Worm (Caenorhabditis elegans): Measurements from ENCODE around the gene unc-76.

Gene unc-76

ce11 chrV:15083659-15084058 lies 12.1 kb downstream of the unc-76 start:
- TF ChIP-seq ama-1 (optimal IDR thresholded peaks at IDR 0.05) (peak; percentile 79), lsy-2 (tag; optimal IDR thresholded peaks at IDR 0.05) (no peak), crh-2 (tag; optimal IDR thresholded peaks at IDR 0.05) (peak; percentile 3)

- TF ChIP-seq mbf-1 (tag; optimal IDR thresholded peaks at IDR 0.05) (no peak), mdl-1 (tag; optimal IDR thresholded peaks at IDR 0.05) (peak in 1 of 2 experiments; percentile 6), nhr-129 (tag; optimal IDR thresholded peaks at IDR 0.05) (peak; percentile 78), nhr-6 (tag; optimal IDR thresholded peaks at IDR 0.05) (no peak), F13H6.1 (tag; optimal IDR thresholded peaks at IDR 0.05) (peak; percentile 86), ztf-1 (GFP tag; conservative IDR thresholded peaks at IDR 0.05) (no peak), unc-55 (GFP tag; optimal IDR thresholded peaks at IDR 0.05) (peak; percentile 98), R02D3.7 (tag; optimal IDR thresholded peaks at IDR 0.05) (peak; percentile 88), nhr-12 (tag; optimal IDR thresholded peaks at IDR 0.05) (no peak), ztf-4 (tag; optimal IDR thresholded peaks at IDR 0.05) (peak; percentile 79), sem-4 (tag; optimal IDR thresholded peaks at IDR 0.05) (peak; percentile 76), lin-13 (GFP tag; optimal IDR thresholded peaks at IDR 0.05) (peak; percentile 86), ceh-16 (tag; optimal IDR thresholded peaks at IDR 0.05) (peak; percentile 36), ZK546.5 (tag; optimal IDR thresholded peaks at IDR 0.05) (peak; percentile 42), aly-2 (tag; optimal IDR thresholded peaks at IDR 0.05) (no peak), nhr-23 (tag; optimal IDR thresholded peaks at IDR 0.05) (no peak), elt-1 (tag; optimal IDR thresholded peaks at IDR 0.05) (no peak), unc-62 (GFP tag; optimal IDR thresholded peaks at IDR 0.05) (no peak), nhr-25 (tag; optimal IDR thresholded peaks at IDR 0.05) (no peak), nhr-11 (tag; optimal IDR thresholded peaks at IDR 0.05) (no peak), mab-5 (tag; optimal IDR thresholded peaks at IDR 0.05) (peak; percentile 80), unc-39 (tag; optimal IDR thresholded peaks at IDR 0.05) (no peak), fos-1 (tag; optimal IDR thresholded peaks at IDR 0.05) (peak; percentile 80), snpc-4 (tag; optimal IDR thresholded peaks at IDR 0.05) (peak; percentile 81), nhr-77 (tag; optimal IDR thresholded peaks at IDR 0.05) (peak; percentile 78), nhr-21 (tag; optimal IDR thresholded peaks at IDR 0.05) (no peak), elt-3 (tag; optimal IDR thresholded peaks at IDR 0.05) (no peak), Y55F3AM.14 (GFP tag; optimal IDR thresholded peaks at IDR 0.05) (no peak), lsy-2 (tag; optimal IDR thresholded peaks at IDR 0.05) (peak; percentile 76 to 93), lin-39 (tag; optimal IDR thresholded peaks at IDR 0.05) (no peak), ama-1 (optimal IDR thresholded peaks at IDR 0.05) (no peak), ztf-11 (tag; optimal IDR thresholded peaks at IDR 0.05) (no peak), gmeb-1 (tag; optimal IDR thresholded peaks at IDR 0.05) (peak; percentile 81), alr-1 (tag; optimal IDR thresholded peaks at IDR 0.05) (no peak), nhr-237 (tag; optimal IDR thresholded peaks at IDR 0.05) (peak; percentile 23), lin-11 (tag; optimal IDR thresholded peaks at IDR 0.05) (peak; percentile 47), sma-9 (GFP tag; optimal IDR thresholded peaks at IDR 0.05) (peak; percentile 88), sma-9 (tag; optimal IDR thresholded peaks at IDR 0.05) (no peak), crh-2 (tag; optimal IDR thresholded peaks at IDR 0.05) (peak; percentile 94), zag-1 (tag; optimal IDR thresholded peaks at IDR 0.05) (peak; percentile 30), peb-1 (tag; optimal IDR thresholded peaks at IDR 0.05) (no peak), sma-3 (GFP tag; optimal IDR thresholded peaks at IDR 0.05) (peak; percentile 95), dmd-4 (tag; optimal IDR thresholded peaks at IDR 0.05) (no peak), skn-1 (tag; optimal IDR thresholded peaks at IDR 0.05) (peak; percentile 56), ceh-82 (tag; optimal IDR thresholded peaks at IDR 0.05) (peak; percentile 15), C34F6.9 (tag; optimal IDR thresholded peaks at IDR 0.05) (peak; percentile 98), nhr-10 (tag; optimal IDR thresholded peaks at IDR 0.05) (no peak), egl-27 (tag; optimal IDR thresholded peaks at IDR 0.05) (peak; percentile 52), blmp-1 (tag; optimal IDR thresholded peaks at IDR 0.05; ENCODE audit: insufficient read depth) (peak; percentile 64)
These were observed 13.8 kb downstream of the unc-76 start, which contains the start of the genes ahsa-1 and C01G10.7 for ce11 chrV:15085335-15085800. TSS of gene ahsa-1 (minus strand) at chrV:15085385. TSS of gene C01G10.7 (plus strand) at chrV:15085747.

Data from whole organism, L2 larva.